Worm (Caenorhabditis elegans): ENCODE data around the gene frm-2.

The frm-2 gene

ce11 chrIII:5985340-5985739 lies 3.4 kb upstream of the frm-2 start, which contains the start of gene T04C9.3:
TSS of gene T04C9.3 (plus strand) at chrIII:5985640.
- TF ChIP-seq ces-1 (GFP tag; optimal IDR thresholded peaks at IDR 0.05): no peak
- no peak for TF ChIP-seq unc-120 (tag; optimal IDR thresholded peaks at IDR 0.05; ENCODE audit: poor library complexity, severe bottlenecking)
- no peak for TF ChIP-seq drap-1 (GFP tag; optimal IDR thresholded peaks at IDR 0.05)
- TF ChIP-seq pha-4 (tag; optimal IDR thresholded peaks at IDR 0.05): no peak
- no peak for TF ChIP-seq mep-1 (tag; optimal IDR thresholded peaks at IDR 0.05)
- TF ChIP-seq elt-3 (tag; optimal IDR thresholded peaks at IDR 0.05): no peak
- no peak for TF ChIP-seq nhr-2 (tag; optimal IDR thresholded peaks at IDR 0.05)
- TF ChIP-seq nhr-28 (tag; optimal IDR thresholded peaks at IDR 0.05): no peak
- TF ChIP-seq elt-1 (tag; optimal IDR thresholded peaks at IDR 0.05; ENCODE audit: borderline replicate concordance, insufficient read depth): no peak
- TF ChIP-seq sem-2 (GFP tag; optimal IDR thresholded peaks at IDR 0.05): no peak
- no peak for TF ChIP-seq bed-3 (GFP tag; optimal IDR thresholded peaks at IDR 0.05)
- no peak for TF ChIP-seq hlh-1 (tag; optimal IDR thresholded peaks at IDR 0.05)
- TF ChIP-seq lin-32 (GFP tag; optimal IDR thresholded peaks at IDR 0.05): no peak
- TF ChIP-seq sptf-1 (tag; optimal IDR thresholded peaks at IDR 0.05): no peak
- no peak for TF ChIP-seq ztf-11 (tag; optimal IDR thresholded peaks at IDR 0.05)
- TF ChIP-seq unc-39 (tag; optimal IDR thresholded peaks at IDR 0.05): no peak
- no peak for TF ChIP-seq ham-2 (GFP tag; optimal IDR thresholded peaks at IDR 0.05)
- TF ChIP-seq lin-13 (tag; optimal IDR thresholded peaks at IDR 0.05): no peak

ce11 chrIII:5982753-5983390 lies 946 bp upstream of the frm-2 start:
- TF ChIP-seq pha-4 (tag; optimal IDR thresholded peaks at IDR 0.05): peak; percentile 21
- no peak for TF ChIP-seq ceh-83 (GFP tag; optimal IDR thresholded peaks at IDR 0.05)
- TF ChIP-seq sptf-1 (tag; optimal IDR thresholded peaks at IDR 0.05): peak; percentile 17
- TF ChIP-seq lsy-2 (tag; optimal IDR thresholded peaks at IDR 0.05): no peak
- TF ChIP-seq nhr-76 (tag; optimal IDR thresholded peaks at IDR 0.05): no peak
- peak; percentile 25 for TF ChIP-seq ham-2 (GFP tag; optimal IDR thresholded peaks at IDR 0.05)
- TF ChIP-seq mls-2 (tag; optimal IDR thresholded peaks at IDR 0.05): no peak

DNA sequence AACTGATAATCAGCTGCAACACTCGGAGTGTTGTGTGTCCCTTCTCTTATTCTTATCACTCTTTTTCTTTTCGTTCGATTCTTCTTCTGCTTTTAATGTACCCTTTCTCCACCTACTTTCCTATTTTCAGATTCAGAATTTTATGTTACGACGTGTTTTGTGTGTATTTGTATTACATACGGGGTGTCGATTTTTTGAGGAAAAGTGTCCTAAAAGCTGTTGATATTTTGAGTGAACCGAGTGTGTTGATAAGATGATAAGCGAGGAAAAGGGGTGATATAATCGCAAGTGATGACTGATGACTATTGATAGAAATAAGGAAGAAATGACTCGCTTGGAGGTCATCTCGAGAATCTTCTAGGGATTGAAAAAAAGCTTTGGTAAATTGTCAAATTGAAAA lies 519 bp downstream of the frm-2 start:
- TF ChIP-seq sem-2 (GFP tag; optimal IDR thresholded peaks at IDR 0.05) (no peak), sptf-1 (tag; optimal IDR thresholded peaks at IDR 0.05) (no peak), M03D4.4 (tag; optimal IDR thresholded peaks at IDR 0.05) (no peak), hlh-1 (tag; optimal IDR thresholded peaks at IDR 0.05) (no peak), blmp-1 (tag; optimal IDR thresholded peaks at IDR 0.05) (no peak), nhr-2 (tag; optimal IDR thresholded peaks at IDR 0.05) (no peak), flh-1 (GFP tag; optimal IDR thresholded peaks at IDR 0.05) (no peak), elt-1 (tag; optimal IDR thresholded peaks at IDR 0.05; ENCODE audit: borderline replicate concordance, insufficient read depth) (no peak), ham-2 (GFP tag; optimal IDR thresholded peaks at IDR 0.05) (no peak), bed-3 (GFP tag; optimal IDR thresholded peaks at IDR 0.05) (no peak), lin-13 (tag; optimal IDR thresholded peaks at IDR 0.05) (no peak), unc-120 (tag; optimal IDR thresholded peaks at IDR 0.05; ENCODE audit: poor library complexity, severe bottlenecking) (no peak), mls-2 (tag; optimal IDR thresholded peaks at IDR 0.05) (no peak), ceh-43 (GFP tag; optimal IDR thresholded peaks at IDR 0.05) (no peak), ztf-11 (tag; optimal IDR thresholded peaks at IDR 0.05) (no peak), ces-1 (GFP tag; optimal IDR thresholded peaks at IDR 0.05) (no peak), unc-39 (tag; optimal IDR thresholded peaks at IDR 0.05) (no peak)

DNA sequence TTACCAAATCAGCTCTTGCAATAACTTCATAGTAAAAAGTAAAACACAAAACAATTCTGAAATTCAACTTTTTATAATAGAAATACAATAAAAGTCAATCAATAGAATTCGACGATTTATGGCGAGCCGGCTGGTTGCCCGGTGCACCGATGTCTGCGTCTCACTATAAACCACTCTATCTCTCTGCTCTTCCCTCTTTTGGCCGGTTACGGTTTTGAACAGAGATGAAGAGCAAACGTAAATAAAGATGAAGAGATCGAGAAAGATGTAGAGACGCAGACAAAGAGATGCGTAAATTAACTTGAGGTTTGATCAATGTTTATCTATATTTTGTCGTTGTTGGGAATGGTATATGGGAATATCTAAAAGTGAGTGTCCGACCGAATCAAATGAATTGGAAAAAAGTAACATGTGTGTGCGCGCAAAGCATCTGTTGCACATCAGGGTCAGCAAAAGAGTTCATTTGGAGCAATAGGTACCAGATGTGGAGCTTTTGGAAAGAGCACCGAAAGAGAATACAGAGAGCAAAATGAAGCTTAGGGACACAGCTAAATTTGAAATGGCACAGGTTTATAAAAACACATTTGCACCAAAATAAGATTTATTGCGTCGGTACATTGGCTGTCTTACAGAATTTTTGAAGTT lies 1.5 kb downstream of the frm-2 start:
- no peak for TF ChIP-seq unc-39 (tag; optimal IDR thresholded peaks at IDR 0.05)
- TF ChIP-seq ztf-11 (tag; optimal IDR thresholded peaks at IDR 0.05): no peak
- TF ChIP-seq nhr-237 (tag; optimal IDR thresholded peaks at IDR 0.05): no peak
- TF ChIP-seq nhr-76 (tag; optimal IDR thresholded peaks at IDR 0.05): no peak
- no peak for TF ChIP-seq lin-13 (tag; optimal IDR thresholded peaks at IDR 0.05)
- TF ChIP-seq mls-2 (tag; optimal IDR thresholded peaks at IDR 0.05): no peak
- TF ChIP-seq blmp-1 (tag; optimal IDR thresholded peaks at IDR 0.05): no peak
- no peak for TF ChIP-seq bed-3 (GFP tag; optimal IDR thresholded peaks at IDR 0.05)
- TF ChIP-seq unc-120 (tag; optimal IDR thresholded peaks at IDR 0.05; ENCODE audit: poor library complexity, severe bottlenecking): no peak
- no peak for TF ChIP-seq elt-1 (tag; optimal IDR thresholded peaks at IDR 0.05; ENCODE audit: borderline replicate concordance, insufficient read depth)
- TF ChIP-seq mep-1 (tag; optimal IDR thresholded peaks at IDR 0.05): no peak
- TF ChIP-seq sem-2 (GFP tag; optimal IDR thresholded peaks at IDR 0.05): no peak
- no peak for TF ChIP-seq cnd-1 (tag; optimal IDR thresholded peaks at IDR 0.05)
- TF ChIP-seq mab-5 (tag; optimal IDR thresholded peaks at IDR 0.05): no peak
- no peak for TF ChIP-seq ces-1 (GFP tag; optimal IDR thresholded peaks at IDR 0.05)
- TF ChIP-seq lin-32 (GFP tag; optimal IDR thresholded peaks at IDR 0.05): peak; percentile 11
- TF ChIP-seq hlh-1 (tag; optimal IDR thresholded peaks at IDR 0.05): peak; percentile 9
- no peak for TF ChIP-seq ceh-43 (GFP tag; optimal IDR thresholded peaks at IDR 0.05)
- TF ChIP-seq lsy-2 (tag; optimal IDR thresholded peaks at IDR 0.05): no peak
- no peak for TF ChIP-seq sptf-1 (tag; optimal IDR thresholded peaks at IDR 0.05)
- TF ChIP-seq nhr-28 (tag; optimal IDR thresholded peaks at IDR 0.05): no peak
- TF ChIP-seq pha-4 (tag; optimal IDR thresholded peaks at IDR 0.05): peak; percentile 67
- no peak for TF ChIP-seq drap-1 (GFP tag; optimal IDR thresholded peaks at IDR 0.05)
- TF ChIP-seq ceh-83 (GFP tag; optimal IDR thresholded peaks at IDR 0.05): no peak
- TF ChIP-seq nhr-12 (tag; optimal IDR thresholded peaks at IDR 0.05): no peak
- no peak for TF ChIP-seq ham-2 (GFP tag; optimal IDR thresholded peaks at IDR 0.05)
- no peak for TF ChIP-seq snpc-4 (tag; optimal IDR thresholded peaks at IDR 0.05)
- peak; percentile 84 for TF ChIP-seq nhr-2 (tag; optimal IDR thresholded peaks at IDR 0.05)
- TF ChIP-seq tbx-8 (GFP tag; optimal IDR thresholded peaks at IDR 0.05): no peak
- peak; percentile 11 for TF ChIP-seq M03D4.4 (tag; optimal IDR thresholded peaks at IDR 0.05)

Measured in whole organism, mixed stage, embryonic.